Fruit fly (Drosophila melanogaster): ENCODE measurements around the gene pon.

The pon gene

DNA sequence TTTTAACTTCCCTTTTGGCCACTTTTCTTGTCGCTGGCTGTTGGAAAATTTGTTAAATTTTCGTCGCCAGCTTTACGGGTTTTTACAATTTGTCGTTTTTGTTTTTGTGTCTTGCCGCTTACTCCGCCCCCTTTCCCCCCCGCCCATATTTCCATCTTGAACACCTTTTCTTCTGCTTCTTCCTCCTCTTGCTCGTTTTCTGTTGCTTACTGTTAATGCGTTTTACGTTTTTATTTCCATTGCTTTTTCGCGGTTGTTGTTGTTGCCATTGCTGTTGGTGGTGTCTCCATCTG, 45.4 kb upstream of the pon start:
- TF ChIP-seq CG4360 (GFP tag; IDR thresholded peaks at IDR 0.05): peak; percentile 64; the same call in 1 of the 2 replicates
- TF ChIP-seq Sox102F (GFP tag; optimal IDR thresholded peaks at IDR 0.05): no peak
- peak; percentile 69 for TF ChIP-seq CG17385 (GFP tag; optimal IDR thresholded peaks at IDR 0.05)
- TF ChIP-seq grn (GFP tag; optimal IDR thresholded peaks at IDR 0.05): no peak
- TF ChIP-seq CG2678 (tag; optimal IDR thresholded peaks at IDR 0.05): peak; percentile 6
- TF ChIP-seq eve (GFP tag; optimal IDR thresholded peaks at IDR 0.05): peak in 1 of 2 experiments; percentile 62

DNA sequence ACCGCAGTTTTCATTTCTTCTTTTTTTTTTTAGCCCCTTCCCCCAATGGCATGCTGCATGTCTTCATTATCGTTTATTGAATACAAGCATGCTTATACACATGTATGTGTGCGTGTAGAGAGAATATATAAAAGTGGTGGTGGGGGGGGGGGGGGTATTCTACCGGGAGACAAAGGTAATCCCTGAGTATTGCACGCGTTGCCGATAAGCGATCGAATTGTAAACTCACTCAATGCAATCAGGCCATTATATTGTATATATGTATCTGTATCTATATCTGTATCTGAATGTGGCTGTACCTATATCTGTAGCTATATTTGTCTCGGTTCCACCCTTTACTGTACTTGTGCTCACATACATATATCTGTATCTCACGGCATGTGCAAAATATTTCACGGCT, 43.9 kb upstream of the pon start:
- TF ChIP-seq Dp (GFP tag; optimal IDR thresholded peaks at IDR 0.05) (no peak), cg (GFP tag; optimal IDR thresholded peaks at IDR 0.05) (peak; percentile 31), CG2129 (GFP tag; IDR thresholded peaks at IDR 0.05; ENCODE audit: partially characterized antibody) (no peak), CG14050 (GFP tag; IDR thresholded peaks at IDR 0.05) (no peak), crol (GFP tag; IDR thresholded peaks at IDR 0.05) (0 out of 2 replicates have a peak, but pooled peaks have one; percentile 30), CG8944 (GFP tag; optimal IDR thresholded peaks at IDR 0.05) (no peak), cas (GFP tag; IDR thresholded peaks at IDR 0.05) (no peak)

DNA sequence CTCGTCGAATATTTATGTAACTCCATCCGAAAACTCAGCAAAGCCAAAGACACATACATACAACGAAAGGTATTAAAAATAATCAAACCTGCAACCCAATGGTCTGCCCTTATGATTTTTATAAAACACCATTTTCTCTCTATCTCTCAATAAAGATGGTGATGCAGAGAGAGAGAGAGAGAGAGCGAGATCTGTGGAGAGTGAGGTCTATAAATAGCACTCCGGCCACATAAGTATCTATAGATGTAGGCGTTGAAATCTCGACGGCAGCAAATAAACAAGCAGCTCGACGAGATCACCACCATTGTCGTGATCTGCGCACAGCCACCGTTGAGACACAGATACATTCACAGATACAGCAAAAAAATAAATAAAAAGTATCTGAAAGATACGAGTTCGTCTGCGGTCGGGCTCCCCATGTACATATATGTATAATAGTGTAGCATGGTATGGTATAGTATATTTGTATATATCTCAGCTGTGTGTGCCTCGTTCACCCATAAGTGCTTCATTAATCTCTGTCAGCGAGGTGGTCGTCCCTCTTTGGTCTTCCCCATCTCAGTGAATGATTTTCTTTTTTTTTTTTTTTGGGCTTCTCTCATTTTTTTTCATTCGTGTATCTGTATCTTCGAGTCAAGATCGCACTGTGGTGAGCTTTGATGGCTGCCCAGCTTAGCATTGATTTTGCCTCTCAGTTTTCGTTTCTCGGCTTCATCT, 39.5 kb upstream of the pon start:
- TF ChIP-seq Adf1 (GFP tag; IDR thresholded peaks at IDR 0.05): peak; percentile 41
- peak; percentile 3 for TF ChIP-seq Med (GFP tag)
- no peak for TF ChIP-seq cas (GFP tag; IDR thresholded peaks at IDR 0.05)
- TF ChIP-seq Nf-YB (GFP tag; optimal IDR thresholded peaks at IDR 0.05): peak; percentile 96
- TF ChIP-seq chinmo (GFP tag; IDR thresholded peaks at IDR 0.05; ENCODE audit: partially characterized antibody): 0 out of 4 replicates have a peak, but pooled peaks have one; percentile 30
- peak; percentile 85 for TF ChIP-seq cg (GFP tag; optimal IDR thresholded peaks at IDR 0.05)
- TF ChIP-seq jumu (GFP tag; optimal IDR thresholded peaks at IDR 0.05): no peak
- peak; percentile 32 for TF ChIP-seq gcm (GFP tag; optimal IDR thresholded peaks at IDR 0.05)
- peak in 1 of 2 experiments; percentile 9 for TF ChIP-seq Pdp1 (GFP tag; optimal IDR thresholded peaks at IDR 0.05)
- TF ChIP-seq eve (GFP tag; optimal IDR thresholded peaks at IDR 0.05): peak in 1 of 2 experiments; percentile 24
- TF ChIP-seq CG10543 (GFP tag; optimal IDR thresholded peaks at IDR 0.05): peak; percentile 51
- TF ChIP-seq HmgD (GFP tag; optimal IDR thresholded peaks at IDR 0.05): no peak
- no peak for TF ChIP-seq nau (GFP tag; optimal IDR thresholded peaks at IDR 0.05)
- peak; percentile 64 to 72 for TF ChIP-seq Trl (optimal IDR thresholded peaks at IDR 0.05)
- no peak for TF ChIP-seq Trl (GFP tag; optimal IDR thresholded peaks at IDR 0.05)
- TF ChIP-seq CG12071 (GFP tag; optimal IDR thresholded peaks at IDR 0.05): no peak
- TF ChIP-seq CG12769 (tag; optimal IDR thresholded peaks at IDR 0.05): peak; percentile 11
- TF ChIP-seq abd-A (tag; optimal IDR thresholded peaks at IDR 0.05): peak; percentile 41
- TF ChIP-seq Nf-YC (tag; optimal IDR thresholded peaks at IDR 0.05): peak; percentile 91
- TF ChIP-seq Deaf1 (tag; optimal IDR thresholded peaks at IDR 0.05): peak; percentile 51
- peak; percentile 2 for TF ChIP-seq phol (tag; optimal IDR thresholded peaks at IDR 0.05)
- TF ChIP-seq CG32767 (GFP tag; IDR thresholded peaks at IDR 0.05): peak; percentile 54; the same call in 1 of the 2 replicates
- TF ChIP-seq sqz (GFP tag; optimal IDR thresholded peaks at IDR 0.05): peak; percentile 72
- peak; percentile 19 for TF ChIP-seq kni (GFP tag; optimal IDR thresholded peaks at IDR 0.05)

DNA sequence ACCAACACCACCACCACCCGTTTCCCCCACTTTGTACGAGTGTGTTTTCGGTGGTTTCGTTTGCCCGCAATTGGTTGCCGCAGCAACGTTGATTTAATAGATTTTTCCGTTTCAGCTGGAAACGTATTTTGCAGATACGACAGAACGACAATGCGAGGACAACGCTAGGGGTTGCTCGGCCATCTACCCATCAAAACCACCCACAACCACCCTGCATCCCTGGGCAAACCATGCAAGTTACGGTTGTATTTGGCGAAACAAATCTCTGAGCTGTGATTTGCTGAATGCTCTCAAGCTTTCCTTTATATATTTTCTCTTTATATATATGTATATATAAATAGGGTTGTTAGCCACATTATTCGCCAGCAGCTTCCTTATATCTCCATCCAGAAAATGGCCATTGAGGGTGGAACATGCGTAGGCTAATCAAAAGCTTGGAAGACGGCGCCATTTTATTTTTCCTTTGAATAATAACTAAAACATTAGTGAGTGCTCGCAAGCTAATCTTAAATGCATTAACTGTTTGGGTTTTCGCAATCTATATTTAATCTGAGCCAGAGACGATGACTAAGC, 36.1 kb upstream of the pon start:
- TF ChIP-seq gsb-n (tag; optimal IDR thresholded peaks at IDR 0.05) (peak; percentile 8), CG9609 (GFP tag; optimal IDR thresholded peaks at IDR 0.05) (no peak), Fer3 (tag; optimal IDR thresholded peaks at IDR 0.05) (no peak), seq (GFP tag; IDR thresholded peaks at IDR 0.05) (peak; percentile 56; the same call in 1 of the 2 replicates), Nf-YB (GFP tag; optimal IDR thresholded peaks at IDR 0.05) (peak; percentile 95), CG2199 (GFP tag; IDR thresholded peaks at IDR 0.05) (no peak), TFAM (GFP tag; optimal IDR thresholded peaks at IDR 0.05) (no peak), tx (GFP tag; optimal IDR thresholded peaks at IDR 0.05) (no peak), Nf-YC (tag; optimal IDR thresholded peaks at IDR 0.05) (peak; percentile 94), CG13894 (tag; optimal IDR thresholded peaks at IDR 0.05) (no peak), pho (GFP tag; optimal IDR thresholded peaks at IDR 0.05) (no peak)

Data from whole organism, embryonic.